Fruit fly (Drosophila melanogaster): ENCODE results near the gene CG32213.
"Not testable (repeated sequence)": the region's sequence is repeated elsewhere in the genome, so short reads cannot be mapped to it uniquely, and the experiment has no call there.

The CG32213 gene

DNA sequence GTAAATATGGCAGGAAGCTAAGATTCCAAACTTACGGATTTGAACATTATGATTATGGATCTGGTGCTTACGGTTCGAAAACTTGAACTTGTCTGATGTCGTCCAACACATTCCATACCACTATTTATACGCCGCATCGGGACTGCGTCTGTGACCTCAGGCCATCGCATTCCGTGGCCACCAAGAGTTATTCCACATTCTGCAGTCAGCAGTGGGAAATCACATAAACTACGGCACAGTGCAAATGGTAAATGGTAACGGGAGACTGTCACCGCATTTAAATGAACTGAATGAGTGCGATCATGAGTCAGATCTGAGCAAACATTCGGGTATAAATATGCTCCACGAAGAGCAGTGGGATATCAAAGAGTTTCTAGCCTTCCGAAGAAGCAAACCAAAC, at the start of gene CG32213, which contains the start of gene CG18294:
TSS of gene CG32213 (plus strand) at position 362 of the 400 bp plus-strand sequence.
TSS of gene CG18294 (minus strand) at position 101 of the 400 bp plus-strand sequence.
- not testable (repeated sequence) for TF ChIP-seq h (GFP tag; optimal IDR thresholded peaks at IDR 0.05); psq (GFP tag; optimal IDR thresholded peaks at IDR 0.05); Myc (optimal IDR thresholded peaks at IDR 0.05)

DNA sequence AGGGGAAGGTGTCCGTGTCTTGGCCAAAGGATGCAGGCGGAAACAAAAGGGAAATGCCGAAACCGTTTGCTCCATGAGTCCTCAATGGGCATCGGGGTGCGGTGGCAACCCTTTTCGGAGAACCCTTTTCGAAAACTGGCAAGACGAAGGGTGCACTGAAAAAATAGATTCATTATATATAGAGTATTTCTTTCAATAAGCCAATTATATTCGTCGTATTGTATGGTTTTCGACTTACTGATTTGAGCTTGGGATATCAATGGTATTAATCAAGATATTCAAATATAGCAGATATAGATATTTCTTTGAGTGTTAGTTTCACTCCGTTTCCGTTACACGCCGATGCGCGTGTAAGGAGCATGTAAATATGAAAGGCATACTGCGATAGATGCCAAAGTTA, 33.4 kb upstream of the CG32213 start:
- peak; percentile 27 for TF ChIP-seq Sp1 (GFP tag; optimal IDR thresholded peaks at IDR 0.05)
- TF ChIP-seq h (GFP tag; optimal IDR thresholded peaks at IDR 0.05): peak; percentile 9
- no peak for TF ChIP-seq N (GFP tag; optimal IDR thresholded peaks at IDR 0.05)
- no peak for TF ChIP-seq psq (GFP tag; optimal IDR thresholded peaks at IDR 0.05)
- TF ChIP-seq CG32264 (GFP tag; optimal IDR thresholded peaks at IDR 0.05): no peak
- TF ChIP-seq fru (GFP tag; optimal IDR thresholded peaks at IDR 0.05): peak; percentile 21
- TF ChIP-seq foxo (GFP tag; optimal IDR thresholded peaks at IDR 0.05): peak in 1 of 2 experiments; percentile 20
- TF ChIP-seq ey (GFP tag; optimal IDR thresholded peaks at IDR 0.05): no peak

DNA sequence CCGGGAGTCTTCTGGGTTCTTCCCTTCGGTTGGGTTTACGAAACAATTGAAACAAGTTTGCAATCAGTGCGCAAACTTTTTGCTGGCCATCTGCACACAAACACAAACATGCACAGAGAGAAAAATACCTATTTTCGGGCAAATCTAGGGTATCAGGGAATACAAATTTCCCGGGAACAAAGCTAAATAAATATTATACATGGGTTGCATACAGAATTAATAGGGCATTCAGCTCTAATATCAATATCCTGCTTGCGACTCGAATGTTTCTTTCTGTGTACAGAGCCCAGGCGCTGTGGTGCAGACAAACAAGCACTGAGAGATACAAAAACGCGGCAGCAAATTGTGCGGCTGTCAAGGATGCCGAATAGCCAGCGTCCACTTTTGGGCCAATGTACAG, 31.5 kb upstream of the CG32213 start:
- TF ChIP-seq rgr (GFP tag; optimal IDR thresholded peaks at IDR 0.05) (peak; percentile 34), br (GFP tag; optimal IDR thresholded peaks at IDR 0.05) (peak; percentile 36), fru (GFP tag; optimal IDR thresholded peaks at IDR 0.05) (peak; percentile 29), h (GFP tag; optimal IDR thresholded peaks at IDR 0.05) (peak; percentile 38), foxo (GFP tag; optimal IDR thresholded peaks at IDR 0.05) (peak in 1 of 2 experiments; percentile 47), Vsx2 (GFP tag; optimal IDR thresholded peaks at IDR 0.05; ENCODE audit: partially characterized antibody) (no peak), dl (GFP tag; optimal IDR thresholded peaks at IDR 0.05; ENCODE audit: insufficient read depth in 1 of 2, partially characterized antibody in 2 of 2) (no peak), HLH106 (tag; optimal IDR thresholded peaks at IDR 0.05) (peak; percentile 20), lola (GFP tag; optimal IDR thresholded peaks at IDR 0.05) (no peak), ey (GFP tag; optimal IDR thresholded peaks at IDR 0.05) (peak; percentile 28)

DNA sequence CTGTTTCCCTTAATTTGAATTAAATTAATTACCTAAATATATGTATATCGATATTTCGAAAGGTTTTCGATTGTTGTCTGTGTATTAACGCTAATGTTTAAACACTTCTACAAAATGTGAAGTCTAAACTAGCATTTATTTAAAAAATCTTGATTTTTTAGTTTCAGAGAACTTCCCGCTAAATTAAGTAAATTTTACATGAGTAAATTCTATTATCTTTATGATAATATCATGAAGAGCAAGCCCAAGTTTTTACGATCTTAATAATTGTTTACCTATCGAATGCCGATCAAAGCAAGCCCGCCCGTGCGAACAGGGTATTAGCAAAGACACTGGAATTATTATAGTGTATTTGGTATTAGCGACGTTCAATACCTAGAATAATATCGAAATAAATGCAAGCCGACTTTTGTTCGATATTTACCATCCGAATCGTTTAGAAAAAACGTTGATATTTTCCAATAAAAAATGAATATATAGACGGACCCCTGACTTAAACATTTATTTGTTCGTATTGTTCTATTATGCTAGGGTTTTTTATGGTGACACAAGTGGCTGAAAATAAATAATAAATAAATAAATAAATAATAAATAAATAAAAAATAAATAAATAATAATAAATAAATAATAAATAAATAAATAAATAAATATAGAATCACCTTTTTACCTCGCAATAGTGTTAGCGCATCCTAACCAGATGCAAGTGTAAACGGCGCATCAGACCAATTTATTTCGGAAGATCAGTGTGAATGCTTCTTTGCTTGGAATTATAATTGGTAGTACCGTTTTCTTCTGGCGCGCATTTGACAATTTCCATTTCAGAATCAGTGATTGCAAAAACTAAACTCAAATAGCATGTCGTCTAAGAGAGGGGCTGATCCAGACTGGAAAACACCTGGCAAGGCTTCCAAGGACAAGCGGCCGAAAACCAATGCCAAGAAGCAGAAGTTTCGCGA, 29.0 kb upstream of the CG32213 start, which contains the start of the genes CG33062 and Chd3:
TSS of gene CG33062 (minus strand) at position 51 of the 956 bp plus-strand sequence.
TSS of gene Chd3 (plus strand) at position 780 of the 956 bp plus-strand sequence.
- TF ChIP-seq HLH106 (tag; optimal IDR thresholded peaks at IDR 0.05): peak; percentile 9
- TF ChIP-seq psq (GFP tag; optimal IDR thresholded peaks at IDR 0.05): no peak
- peak; percentile 26 for TF ChIP-seq N (GFP tag; optimal IDR thresholded peaks at IDR 0.05)
- peak; percentile 21 for TF ChIP-seq dmrt93B (GFP tag; optimal IDR thresholded peaks at IDR 0.05)

DNA sequence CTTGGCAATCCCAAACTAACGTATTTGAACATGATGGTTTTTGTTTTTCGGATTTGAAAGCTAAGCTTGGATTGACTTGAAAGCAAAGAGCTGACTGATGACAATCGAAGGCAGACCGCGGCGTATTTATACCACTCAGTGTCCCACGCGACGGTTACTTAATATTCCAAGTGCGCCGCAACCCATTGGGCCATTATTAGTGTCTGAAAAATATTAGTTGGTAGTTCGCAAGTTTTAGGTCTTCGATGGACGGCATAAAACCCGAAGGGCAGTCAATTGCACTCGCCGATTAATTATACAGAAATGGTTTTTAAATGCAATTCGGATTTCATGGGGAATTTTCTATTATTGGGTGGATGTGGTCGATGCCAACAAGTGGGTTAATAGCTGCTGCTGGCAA, 11.0 kb upstream of the CG32213 start, which contains the start of gene CG14095:
TSS of gene CG14095 (minus strand) at position 101 of the 400 bp plus-strand sequence.
- TF ChIP-seq Dfd (GFP tag; optimal IDR thresholded peaks at IDR 0.05) (no peak), dmrt93B (GFP tag; optimal IDR thresholded peaks at IDR 0.05) (no peak), dsf (GFP tag; optimal IDR thresholded peaks at IDR 0.05; ENCODE audit: borderline replicate concordance) (no peak), brk (GFP tag; optimal IDR thresholded peaks at IDR 0.05) (no peak), foxo (GFP tag; optimal IDR thresholded peaks at IDR 0.05) (no peak), rgr (GFP tag; optimal IDR thresholded peaks at IDR 0.05) (no peak), Sp1 (GFP tag; optimal IDR thresholded peaks at IDR 0.05) (no peak), Hr78 (GFP tag; optimal IDR thresholded peaks at IDR 0.05) (no peak), Myc (optimal IDR thresholded peaks at IDR 0.05) (no peak), sv (GFP tag; optimal IDR thresholded peaks at IDR 0.05) (no peak)

DNA sequence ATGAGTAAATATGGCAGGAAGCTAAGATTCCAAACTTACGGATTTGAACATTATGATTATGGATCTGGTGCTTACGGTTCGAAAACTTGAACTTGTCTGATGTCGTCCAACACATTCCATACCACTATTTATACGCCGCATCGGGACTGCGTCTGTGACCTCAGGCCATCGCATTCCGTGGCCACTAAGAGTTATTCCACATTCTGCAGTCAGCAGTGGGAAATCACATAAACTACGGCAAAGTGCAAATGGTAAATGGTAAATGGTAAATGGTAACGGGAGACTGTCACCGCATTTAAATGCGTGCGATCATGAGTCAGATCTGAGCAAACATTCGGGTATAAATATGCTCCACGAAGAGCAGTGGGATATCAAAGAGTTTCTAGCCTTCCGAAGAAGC, 8.7 kb upstream of the CG32213 start, which contains the start of the genes CG14096 and CG32214:
TSS of gene CG14096 (minus strand) at position 101 of the 400 bp plus-strand sequence.
TSS of gene CG32214 (plus strand) at position 368 of the 400 bp plus-strand sequence.
- TF ChIP-seq HLH106 (tag; optimal IDR thresholded peaks at IDR 0.05); lola (GFP tag; optimal IDR thresholded peaks at IDR 0.05); dsf (GFP tag; optimal IDR thresholded peaks at IDR 0.05; ENCODE audit: borderline replicate concordance): not testable (repeated sequence)

DNA sequence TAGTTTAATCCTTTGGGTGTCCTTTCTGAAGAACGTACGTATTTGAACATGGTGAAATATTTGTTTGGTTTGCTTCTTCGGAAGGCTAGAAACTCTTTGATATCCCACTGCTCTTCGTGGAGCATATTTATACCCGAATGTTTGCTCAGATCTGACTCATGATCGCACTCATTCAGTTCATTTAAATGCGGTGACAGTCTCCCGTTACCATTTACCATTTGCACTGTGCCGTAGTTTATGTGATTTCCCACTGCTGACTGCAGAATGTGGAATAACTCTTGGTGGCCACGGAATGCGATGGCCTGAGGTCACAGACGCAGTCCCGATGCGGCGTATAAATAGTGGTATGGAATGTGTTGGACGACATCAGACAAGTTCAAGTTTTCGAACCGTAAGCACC, 3.5 kb upstream of the CG32213 start, which contains the start of the genes 825-Oak and CG12519:
TSS of gene 825-Oak (minus strand) at position 101 of the 400 bp plus-strand sequence.
TSS of gene CG12519 (plus strand) at position 364 of the 400 bp plus-strand sequence.
- TF ChIP-seq Hr78, dmrt93B, jim (GFP tag; optimal IDR thresholded peaks at IDR 0.05): not testable (repeated sequence)

Data from whole organism, wandering third instar larva.